Worm (Caenorhabditis elegans): ENCODE results near the gene ugt-36.

The ugt-36 gene

ce11 chrV:7140368-7140767 lies 26.4 kb upstream of the ugt-36 start:
- TF ChIP-seq ceh-34 (tag; optimal IDR thresholded peaks at IDR 0.05) (no peak), syd-9 (tag; optimal IDR thresholded peaks at IDR 0.05) (no peak), ceh-18 (tag; optimal IDR thresholded peaks at IDR 0.05) (no peak), unc-3 (GFP tag; conservative IDR thresholded peaks at IDR 0.05) (no peak), unc-3 (tag; optimal IDR thresholded peaks at IDR 0.05) (no peak)

ce11 chrV:7141864-7142263 lies 24.9 kb upstream of the ugt-36 start, which contains the start of gene ugt-40:
ugt-40 (minus strand) TSS chrV:7141964.
- TF ChIP-seq ceh-9 (tag; optimal IDR thresholded peaks at IDR 0.05), result no peak
- no peak for TF ChIP-seq hlh-6 (tag; optimal IDR thresholded peaks at IDR 0.05)
- no peak for TF ChIP-seq ceh-48 (tag; optimal IDR thresholded peaks at IDR 0.05)
- no peak for TF ChIP-seq ceh-22 (tag; optimal IDR thresholded peaks at IDR 0.05)
- no peak for TF ChIP-seq madf-2 (tag; optimal IDR thresholded peaks at IDR 0.05)
- no peak for TF ChIP-seq unc-3 (GFP tag; conservative IDR thresholded peaks at IDR 0.05)
- no peak for TF ChIP-seq unc-3 (tag; optimal IDR thresholded peaks at IDR 0.05)
- no peak for TF ChIP-seq ttx-3 (tag; optimal IDR thresholded peaks at IDR 0.05)
- no peak for TF ChIP-seq T23F11.4 (GFP tag; optimal IDR thresholded peaks at IDR 0.05)
- TF ChIP-seq C08G9.2 (tag; optimal IDR thresholded peaks at IDR 0.05), result no peak
- no peak for TF ChIP-seq ets-4 (tag; optimal IDR thresholded peaks at IDR 0.05)
- no peak for TF ChIP-seq fax-1 (tag; optimal IDR thresholded peaks at IDR 0.05)
- no peak for TF ChIP-seq ahr-1 (tag; optimal IDR thresholded peaks at IDR 0.05)
- no peak for TF ChIP-seq K09A11.1 (tag; optimal IDR thresholded peaks at IDR 0.05; ENCODE audit: insufficient read depth)
- no peak for TF ChIP-seq pat-9 (tag; optimal IDR thresholded peaks at IDR 0.05)
- TF ChIP-seq ceh-2 (tag; optimal IDR thresholded peaks at IDR 0.05), result no peak
- TF ChIP-seq sox-2 (GFP tag; IDR thresholded peaks at IDR 0.05), result no peak

DNA sequence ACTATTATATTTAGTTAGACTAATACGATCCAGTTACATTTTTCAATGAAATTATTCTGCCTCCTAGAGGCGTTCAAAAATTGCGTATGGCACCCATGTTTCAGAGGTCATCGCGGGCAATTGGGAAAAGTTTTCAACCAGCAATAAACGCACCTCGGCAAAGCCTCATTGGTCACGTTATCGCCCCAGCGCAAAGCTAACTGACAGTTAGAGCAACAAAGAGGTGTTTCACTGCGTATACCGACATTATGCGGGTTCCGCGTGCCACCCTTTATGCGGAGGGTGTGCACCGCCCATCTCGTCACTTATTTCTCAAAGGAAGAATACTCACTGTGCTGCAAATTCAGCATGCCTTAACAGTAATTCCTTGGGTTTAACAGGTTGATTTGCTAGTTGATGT lies 24.1 kb upstream of the ugt-36 start:
- TF ChIP-seq elt-2 (tag; optimal IDR thresholded peaks at IDR 0.05) (peak; percentile 0), ceh-18 (tag; optimal IDR thresholded peaks at IDR 0.05) (no peak), ceh-6 (GFP tag; optimal IDR thresholded peaks at IDR 0.05) (no peak)

DNA sequence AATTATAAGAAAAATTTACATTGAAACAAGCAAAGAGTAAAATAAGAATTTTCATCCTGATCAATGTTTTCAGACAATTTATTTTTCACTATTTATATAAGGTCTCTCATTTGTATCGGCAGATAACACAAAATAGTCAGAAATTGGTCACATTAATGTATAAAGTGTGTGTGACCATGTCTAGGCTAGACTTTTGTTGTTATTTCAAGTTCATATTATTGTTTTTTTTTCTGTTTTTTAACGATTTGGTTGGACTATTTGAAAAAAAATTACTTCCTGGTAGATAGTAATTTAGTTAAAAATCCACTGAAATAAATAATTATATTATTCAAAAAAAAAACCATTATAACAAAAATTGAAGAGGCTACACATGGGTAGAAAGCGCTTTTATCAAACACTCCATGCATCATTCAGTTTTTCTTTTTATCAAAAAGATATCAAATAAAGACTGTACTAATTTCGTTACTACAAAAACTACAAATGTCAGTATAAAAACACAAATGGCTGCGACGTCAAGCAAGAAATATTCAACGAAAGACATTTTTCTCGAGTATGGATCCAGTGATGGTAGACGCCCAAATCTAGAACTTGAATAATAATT lies 21.5 kb upstream of the ugt-36 start, which contains the start of gene ugt-37:
TSS of gene ugt-37 (minus strand) at position 69 of the 601 bp plus-strand sequence.
- TF ChIP-seq hlh-6 (tag; optimal IDR thresholded peaks at IDR 0.05), result no peak
- no peak for TF ChIP-seq lim-6 (tag; optimal IDR thresholded peaks at IDR 0.05)
- no peak for TF ChIP-seq K09A11.1 (tag; optimal IDR thresholded peaks at IDR 0.05; ENCODE audit: insufficient read depth)
- TF ChIP-seq tbx-2 (tag; optimal IDR thresholded peaks at IDR 0.05), result no peak
- TF ChIP-seq syd-9 (tag; optimal IDR thresholded peaks at IDR 0.05), result no peak
- no peak for TF ChIP-seq C08G9.2 (tag; optimal IDR thresholded peaks at IDR 0.05)
- no peak for TF ChIP-seq lin-11 (tag; optimal IDR thresholded peaks at IDR 0.05)
- TF ChIP-seq ceh-34 (tag; optimal IDR thresholded peaks at IDR 0.05), result no peak
- TF ChIP-seq fax-1 (tag; optimal IDR thresholded peaks at IDR 0.05), result no peak
- no peak for TF ChIP-seq elt-4 (tag; optimal IDR thresholded peaks at IDR 0.05)
- TF ChIP-seq mec-3 (tag; optimal IDR thresholded peaks at IDR 0.05; ENCODE audit: borderline replicate concordance), result no peak
- no peak for TF ChIP-seq eyg-1 (tag; optimal IDR thresholded peaks at IDR 0.05)
- TF ChIP-seq Y22D7AL.16 (tag; optimal IDR thresholded peaks at IDR 0.05), result no peak
- no peak for TF ChIP-seq unc-42 (tag; optimal IDR thresholded peaks at IDR 0.05)
- no peak for TF ChIP-seq C38D4.7 (GFP tag; optimal IDR thresholded peaks at IDR 0.05)
- TF ChIP-seq ceh-24 (tag; optimal IDR thresholded peaks at IDR 0.05), result no peak

DNA sequence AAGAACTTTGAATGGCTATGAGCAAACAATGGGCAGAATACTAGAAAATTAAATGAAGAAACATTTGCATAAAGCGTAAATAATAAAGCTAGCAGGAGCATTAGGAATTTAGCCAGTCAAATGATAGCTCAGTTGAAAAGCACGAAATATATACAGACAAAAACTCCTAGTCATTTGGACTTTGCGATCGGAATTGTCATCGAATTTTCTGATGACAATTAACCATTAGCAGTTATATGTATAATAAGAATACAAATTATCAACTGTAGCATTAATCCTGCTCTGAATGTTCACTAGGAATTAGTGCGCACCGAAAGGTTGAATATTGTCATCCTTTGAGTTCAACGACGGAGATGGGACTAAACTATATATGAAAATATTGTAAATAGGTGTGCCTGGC lies 19.4 kb upstream of the ugt-36 start, which contains the start of gene ugt-38:
TSS of gene ugt-38 (minus strand) at position 101 of the 400 bp plus-strand sequence.
- TF ChIP-seq pha-4 (tag; optimal IDR thresholded peaks at IDR 0.05) (no peak), ama-1 (optimal IDR thresholded peaks at IDR 0.05) (no peak), ceh-19 (GFP tag; optimal IDR thresholded peaks at IDR 0.05) (no peak), ceh-2 (tag; optimal IDR thresholded peaks at IDR 0.05) (no peak), ttx-3 (tag; optimal IDR thresholded peaks at IDR 0.05) (no peak)
